Worm (Caenorhabditis elegans) whole organism, mixed stage, embryonic: Measurements from ENCODE around the gene fbxb-90.

ENCODE experiments used
- ces-1 ChIP-seq: fragments of 150-350 bp; optimal IDR thresholded peaks from 2 replicates; lab custom pipeline; 2014; ENCODE audit warnings: missing biosample characterization, missing genetic modification reagents, missing genetic modification characterization
- elt-1 ChIP-seq: sonication (generic microtip); optimal IDR thresholded peaks from 2 replicates; lab custom pipeline; 2017; ENCODE audit warnings: missing genetic modification characterization, mild to moderate bottlenecking, missing compliant biosample characterization, antibody characterized with exemption, moderate library complexity, borderline replicate concordance; ENCODE audit not compliant: insufficient read depth
- nhr-12 ChIP-seq: fragments of 150-350 bp; optimal IDR thresholded peaks from 2 replicates; lab custom pipeline; 2014; ENCODE audit warnings: missing biosample characterization, missing genetic modification characterization
- snpc-4 ChIP-seq: fragments of 150-350 bp; optimal IDR thresholded peaks from 2 replicates; lab custom pipeline; 2014; ENCODE audit warnings: missing biosample characterization, missing genetic modification characterization
- tbx-8 ChIP-seq: fragments of 200-800 bp; sonication (Bioruptor generic); optimal IDR thresholded peaks from 2 replicates; lab custom pipeline; 2018; ENCODE audit warnings: mild to moderate bottlenecking, missing genetic modification characterization, moderate library complexity, missing compliant biosample characterization
- unc-62 ChIP-seq: fragments of 150-350 bp; optimal IDR thresholded peaks from 2 replicates; lab custom pipeline; 2014; ENCODE audit warnings: missing biosample characterization, missing genetic modification reagents, missing genetic modification characterization

- no peak for TF ChIP-seq snpc-4
- no peak for TF ChIP-seq elt-1 (tag; lab: Kevin White, UChicago)
- no peak for TF ChIP-seq nhr-12 (tag; lab: Kevin White, UChicago)
- TF ChIP-seq unc-62 (GFP tag; lab: Kevin White, UChicago): no peak
- TF ChIP-seq tbx-8 (GFP tag; lab: Kevin White, UChicago): no peak
- TF ChIP-seq ces-1 (GFP tag; lab: Kevin White, UChicago): no peak
Observed at ce11 chrII:3709255-3709654, 39.4 kb downstream of the fbxb-90 start, which contains the start of gene srx-110.
